Worm (Caenorhabditis elegans) whole organism, L4 larva: ENCODE results near the gene T01C8.3.

ENCODE experiments used
- R02D3.7 ChIP-seq: fragments of 150-350 bp; sonication (generic microtip); optimal IDR thresholded peaks from 3 replicates; lab custom pipeline; 2014; ENCODE audit warnings: missing biosample characterization, missing genetic modification characterization
- T26A8.4 ChIP-seq: fragments of 200-800 bp; sonication (Bioruptor generic); IDR thresholded peaks from 2 replicates; pipeline ENCODE4 v1.3.6; 2022; ENCODE audit warnings: missing genetic modification characterization, missing compliant biosample characterization
- Y105C5A.15 ChIP-seq: fragments of 200-800 bp; sonication (Bioruptor generic); IDR thresholded peaks from 2 replicates; pipeline ENCODE4 v1.3.6; 2022; ENCODE audit warnings: missing genetic modification characterization, missing compliant biosample characterization
- ZK546.5 ChIP-seq, 2 experiments: sonication (generic microtip); optimal IDR thresholded peaks; 2 replicates each; lab custom pipeline; 2017; ENCODE audit warnings: missing biosample characterization in 2 of 2, missing genetic modification characterization in 2 of 2
- aha-1 ChIP-seq: fragments of 150-350 bp; peaks from one replicate; lab custom pipeline; 2014; ENCODE audit warnings: missing biosample characterization, missing genetic modification characterization
- aly-2 ChIP-seq: sonication (generic microtip); optimal IDR thresholded peaks from 2 replicates; lab custom pipeline; 2018; ENCODE audit warnings: missing biosample characterization, missing genetic modification characterization
- ceh-20 ChIP-seq: fragments of 200-800 bp; sonication (Bioruptor generic); IDR thresholded peaks from 2 replicates; pipeline ENCODE4 v1.3.6; 2022; ENCODE audit warnings: missing genetic modification reagents, missing genetic modification characterization, missing compliant biosample characterization
- ceh-28 ChIP-seq: fragments of 150-350 bp; optimal IDR thresholded peaks from 2 replicates; lab custom pipeline; 2014; ENCODE audit warnings: missing biosample characterization, missing genetic modification reagents, missing genetic modification characterization
- ceh-62 ChIP-seq: sonication (generic microtip); optimal IDR thresholded peaks from 2 replicates; lab custom pipeline; 2017; ENCODE audit warnings: missing biosample characterization, missing genetic modification characterization
- ces-1 ChIP-seq: fragments of 150-350 bp; sonication (generic microtip); optimal IDR thresholded peaks from 4 replicates; lab custom pipeline; 2014; ENCODE audit warnings: missing biosample characterization, missing genetic modification reagents, missing genetic modification characterization
- daf-12 ChIP-seq: fragments of 150-350 bp; optimal IDR thresholded peaks from 2 replicates; lab custom pipeline; 2014; ENCODE audit warnings: missing biosample characterization, missing genetic modification reagents, missing genetic modification characterization
- daf-16 ChIP-seq, 3 experiments: sonication (generic microtip); optimal IDR thresholded peaks; 2 replicates each; lab custom pipeline; 2016 to 2017; ENCODE audit warnings: missing genetic modification characterization in 3 of 3, missing genetic modification reagents in 3 of 3, mild to moderate bottlenecking in 2 of 3, missing compliant biosample characterization in 2 of 3, missing biosample characterization in 1 of 3, moderate library complexity in 1 of 3
- daf-19 ChIP-seq: fragments of 200-800 bp; sonication (Bioruptor generic); conservative IDR thresholded peaks from 2 replicates; pipeline ENCODE4 v1.3.6; 2022; ENCODE audit warnings: missing genetic modification characterization, missing compliant biosample characterization
- dmd-6 ChIP-seq: fragments of 200-800 bp; sonication (Bioruptor generic); IDR thresholded peaks from 2 replicates; pipeline ENCODE4 v1.3.6; 2022; ENCODE audit warnings: missing genetic modification reagents, missing genetic modification characterization, missing compliant biosample characterization
- dve-1 ChIP-seq: sonication (generic microtip); optimal IDR thresholded peaks from 2 replicates; lab custom pipeline; 2017; ENCODE audit warnings: antibody characterized with exemption, mild to moderate bottlenecking, missing genetic modification characterization, missing compliant biosample characterization; ENCODE audit not compliant: insufficient read depth
- egl-43 ChIP-seq: fragments of 200-800 bp; sonication (Bioruptor generic); IDR thresholded peaks from 2 replicates; pipeline ENCODE4 v1.3.6; 2022; ENCODE audit warnings: missing genetic modification reagents, missing genetic modification characterization, missing compliant biosample characterization
- hlh-11 ChIP-seq: fragments of 200-800 bp; sonication (Bioruptor generic); optimal IDR thresholded peaks from 2 replicates; lab custom pipeline; 2018; ENCODE audit warnings: mild to moderate bottlenecking, missing genetic modification characterization, missing compliant biosample characterization
- lin-1 ChIP-seq: fragments of 200-800 bp; sonication (Bioruptor generic); IDR thresholded peaks from 2 replicates; pipeline ENCODE4 v1.3.6; 2022; ENCODE audit warnings: missing genetic modification reagents, missing genetic modification characterization, missing compliant biosample characterization
- lin-15B ChIP-seq: fragments of 150-350 bp; sonication (generic microtip); optimal IDR thresholded peaks from 3 replicates; lab custom pipeline; 2014; ENCODE audit warnings: missing biosample characterization, missing genetic modification characterization
- mdt-29 ChIP-seq: fragments of 200-800 bp; sonication (Bioruptor generic); IDR thresholded peaks from 2 replicates; pipeline ENCODE4 v1.3.6; 2022; ENCODE audit warnings: missing genetic modification reagents, missing genetic modification characterization, missing compliant biosample characterization
- mep-1 ChIP-seq: fragments of 150-350 bp; sonication (generic microtip); optimal IDR thresholded peaks from 3 replicates; lab custom pipeline; 2014; ENCODE audit warnings: missing biosample characterization, missing genetic modification characterization
- mxl-3 ChIP-seq: fragments of 200-800 bp; sonication (Bioruptor generic); optimal IDR thresholded peaks from 2 replicates; lab custom pipeline; 2018; ENCODE audit warnings: mild to moderate bottlenecking, missing genetic modification characterization, missing compliant biosample characterization
- nhr-102 ChIP-seq: sonication (generic microtip); optimal IDR thresholded peaks from 2 replicates; lab custom pipeline; 2016; ENCODE audit warnings: mild to moderate bottlenecking, missing genetic modification characterization, moderate library complexity, missing compliant biosample characterization
- nhr-25 ChIP-seq: sonication (generic microtip); optimal IDR thresholded peaks from 2 replicates; lab custom pipeline; 2017; ENCODE audit warnings: missing genetic modification characterization, mild to moderate bottlenecking, missing compliant biosample characterization, antibody characterized with exemption, moderate library complexity, borderline replicate concordance; ENCODE audit not compliant: insufficient read depth
- nhr-42 ChIP-seq: fragments of 200-800 bp; sonication (Bioruptor generic); IDR thresholded peaks from 2 replicates; pipeline ENCODE4 v1.3.6; 2022; ENCODE audit warnings: missing genetic modification characterization, missing compliant biosample characterization
- php-3 ChIP-seq: fragments of 200-800 bp; sonication (Bioruptor generic); IDR thresholded peaks from 2 replicates; pipeline ENCODE4 v1.3.6; 2022; ENCODE audit warnings: missing genetic modification reagents, missing genetic modification characterization, missing compliant biosample characterization
- rbr-2 ChIP-seq: sonication (generic microtip); optimal IDR thresholded peaks from 2 replicates; lab custom pipeline; 2016; ENCODE audit warnings: missing genotype, missing genetic modification characterization, missing compliant biosample characterization
- saeg-2 ChIP-seq: fragments of 200-800 bp; sonication (Bioruptor generic); IDR thresholded peaks from 2 replicates; pipeline ENCODE4 v1.3.6; 2022; ENCODE audit warnings: missing genetic modification reagents, missing genetic modification characterization, missing compliant biosample characterization
- tra-1 ChIP-seq: fragments of 200-800 bp; sonication (Bioruptor generic); IDR thresholded peaks from 2 replicates; pipeline ENCODE4 v1.3.6; 2022; ENCODE audit warnings: missing genetic modification reagents, missing genetic modification characterization, missing compliant biosample characterization
- unc-39 ChIP-seq: sonication (generic microtip); optimal IDR thresholded peaks from 2 replicates; lab custom pipeline; 2017; ENCODE audit warnings: missing biosample characterization, missing genetic modification characterization
- unc-62 ChIP-seq, 3 experiments: fragments of 150-350 bp in 1 of 3; sonication (generic microtip); optimal IDR thresholded peaks in 2 of 3; peaks in 1 of 3; 1 replicate in 1 of 3; 2 replicates in 2 of 3; lab custom pipeline; 2014 to 2017; ENCODE audit warnings: missing biosample characterization in 3 of 3, missing genetic modification characterization in 3 of 3, missing genetic modification reagents in 3 of 3, missing genotype in 1 of 3
- zag-1 ChIP-seq: fragments of 150-350 bp; optimal IDR thresholded peaks from 2 replicates; lab custom pipeline; 2014; ENCODE audit warnings: missing biosample characterization, missing genetic modification characterization
- zfp-3 ChIP-seq: fragments of 200-800 bp; sonication (Bioruptor generic); conservative IDR thresholded peaks from 2 replicates; pipeline ENCODE4 v1.3.6; 2022; ENCODE audit warnings: missing genetic modification reagents, missing genetic modification characterization, missing compliant biosample characterization
- ztf-7 ChIP-seq: fragments of 150-350 bp; optimal IDR thresholded peaks from 2 replicates; lab custom pipeline; 2014; ENCODE audit warnings: missing biosample characterization, missing genetic modification characterization

T01C8.3 gene

DNA sequence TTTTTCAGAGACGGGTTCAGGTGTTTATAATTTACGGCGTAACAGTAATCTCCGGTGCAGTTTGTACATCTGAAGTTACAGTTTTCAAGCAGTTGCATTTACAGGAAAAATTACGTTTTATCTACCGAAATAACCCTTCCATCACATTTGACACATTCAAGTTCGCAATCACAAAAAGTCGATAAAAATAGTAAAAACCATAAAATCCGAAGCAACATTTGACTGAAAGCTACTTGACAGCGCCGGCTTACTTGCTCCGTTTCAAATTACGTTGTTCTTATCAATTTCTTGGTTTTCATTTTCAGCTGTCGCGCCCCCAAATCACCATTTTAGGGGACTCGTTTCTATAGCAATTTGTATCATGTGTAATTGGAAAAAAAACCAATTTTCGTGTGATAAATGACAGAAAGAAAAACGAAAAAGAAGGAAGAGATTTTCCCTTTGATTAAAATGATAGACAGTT, at the start of gene T01C8.3:
Gene T01C8.3 (minus strand): TSS at position 413 of the 463 bp plus-strand sequence.
- TF ChIP-seq hlh-11 (tag; lab: Kevin White, UChicago) (peak; percentile 8), aly-2 (tag; lab: Kevin White, UChicago) (no peak), aha-1 (tag; lab: Kevin White, UChicago) (peak; percentile 44), unc-39 (tag; lab: Kevin White, UChicago) (no peak), lin-1 (0 out of 2 replicates have a peak, but pooled peaks have one; percentile 35), ceh-28 (no peak), dve-1 (peak; percentile 18), ZK546.5 (tag; optimal IDR thresholded peaks at IDR 0.05; lab: Kevin White, UChicago) (no peak), nhr-102 (tag; lab: Kevin White, UChicago) (no peak), tra-1 (GFP tag; lab: Robert Waterston, UW) (peak; percentile 89), dmd-6 (GFP tag; lab: Robert Waterston, UW) (peak; percentile 89), Y105C5A.15 (GFP tag; lab: Robert Waterston, UW) (no peak), php-3 (GFP tag; lab: Robert Waterston, UW) (0 out of 2 replicates have a peak, but pooled peaks have one; percentile 18), unc-62 (GFP tag; optimal IDR thresholded peaks at IDR 0.05 in 1 of 2; lab: Kevin White, UChicago) (peak in 1 of 2 experiments; percentile 86), unc-62 (tag; optimal IDR thresholded peaks at IDR 0.05; lab: Kevin White, UChicago) (no peak), ceh-62 (tag; lab: Kevin White, UChicago) (no peak), lin-15B (no peak), mep-1 (tag; lab: Kevin White, UChicago) (no peak), ceh-20 (peak; percentile 31; the same call in 1 of the 2 replicates), mxl-3 (no peak)

ce11 chrX:16826500-16826899, 43.5 kb upstream of the T01C8.3 start:
- TF ChIP-seq ceh-28 (no peak), unc-62 (GFP tag; optimal IDR thresholded peaks at IDR 0.05 in 1 of 2; lab: Kevin White, UChicago) (peak in 1 of 2 experiments; percentile 89), unc-62 (tag; optimal IDR thresholded peaks at IDR 0.05; lab: Kevin White, UChicago) (no peak), dmd-6 (GFP tag; lab: Robert Waterston, UW) (no peak)

- TF ChIP-seq lin-15B = no peak
- TF ChIP-seq dmd-6 (GFP tag; lab: Robert Waterston, UW) = no peak
- TF ChIP-seq rbr-2 = no peak
- TF ChIP-seq daf-12 (tag; lab: Kevin White, UChicago) = no peak
- no peak for TF ChIP-seq R02D3.7 (tag; lab: Kevin White, UChicago)
- TF ChIP-seq nhr-42 (GFP tag; lab: Robert Waterston, UW) = no peak
- no peak for TF ChIP-seq saeg-2 (GFP tag; lab: Robert Waterston, UW)
- no peak for TF ChIP-seq zfp-3 (GFP tag; lab: Robert Waterston, UW)
- TF ChIP-seq mdt-29 (GFP tag; lab: Robert Waterston, UW) = no peak
- TF ChIP-seq daf-19 (GFP tag; lab: Robert Waterston, UW) = no peak
- TF ChIP-seq ces-1 (GFP tag; lab: Kevin White, UChicago) = no peak
- TF ChIP-seq ztf-7 (tag; lab: Kevin White, UChicago) = no peak
- TF ChIP-seq ceh-28 = no peak
- TF ChIP-seq egl-43 (GFP tag; lab: Robert Waterston, UW) = no peak
- TF ChIP-seq T26A8.4 (GFP tag; lab: Robert Waterston, UW) = no peak
- no peak for TF ChIP-seq zag-1 (tag; lab: Kevin White, UChicago)
- TF ChIP-seq nhr-25 (tag; lab: Kevin White, UChicago) = no peak
- no peak for TF ChIP-seq nhr-102 (tag; lab: Kevin White, UChicago)
These were observed 42.3 kb upstream of the T01C8.3 start, which contains the start of gene sto-5 for ce11 chrX:16825358-16825757. Gene sto-5 (minus strand): TSS chrX:16825458.

DNA sequence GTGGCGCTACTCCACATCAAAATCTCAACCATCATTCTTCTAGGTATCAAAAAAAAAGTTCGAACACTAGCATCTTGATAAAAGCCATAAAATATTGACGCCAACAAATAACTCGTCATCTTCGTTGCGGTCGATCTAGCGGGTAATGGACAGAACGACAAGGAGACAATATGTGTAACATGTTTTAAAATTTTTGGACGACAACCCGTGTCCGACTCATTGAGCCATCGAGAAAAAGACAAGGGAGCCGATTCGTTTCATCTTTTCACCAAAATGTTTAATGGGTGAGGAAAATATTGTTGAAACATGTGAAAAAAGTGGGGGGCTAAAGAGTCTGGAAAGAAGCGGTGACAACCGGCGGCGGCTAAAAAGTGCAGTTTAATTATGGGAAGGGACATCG, 38.5 kb upstream of the T01C8.3 start:
- no peak for TF ChIP-seq daf-16 (GFP tag; optimal IDR thresholded peaks at IDR 0.05; lab: Kevin White, UChicago)
- no peak for TF ChIP-seq daf-16 (tag; optimal IDR thresholded peaks at IDR 0.05; lab: Kevin White, UChicago)
- peak in 1 of 2 experiments; percentile 91 for TF ChIP-seq unc-62 (GFP tag; optimal IDR thresholded peaks at IDR 0.05 in 1 of 2; lab: Kevin White, UChicago)
- no peak for TF ChIP-seq unc-62 (tag; optimal IDR thresholded peaks at IDR 0.05; lab: Kevin White, UChicago)
- TF ChIP-seq, all 104 proteins: peak for 1
